Worm (Caenorhabditis elegans) whole organism, L1 larva: Measurements from ENCODE around the gene T01G5.7.

Experiments
- C16A3.4 ChIP-seq: fragments of 150-350 bp; optimal IDR thresholded peaks from 2 replicates; lab custom pipeline; 2014; ENCODE audit warnings: missing biosample characterization, missing genetic modification characterization
- C34B4.2 ChIP-seq: sonication (generic microtip); optimal IDR thresholded peaks from 2 replicates; lab custom pipeline; 2017; ENCODE audit warnings: mild to moderate bottlenecking, missing genetic modification characterization, missing compliant biosample characterization
- alr-1 ChIP-seq: fragments of 200-800 bp; sonication (Bioruptor generic); optimal IDR thresholded peaks from 2 replicates; lab custom pipeline; 2018; ENCODE audit warnings: borderline replicate concordance, mild to moderate bottlenecking, missing genetic modification characterization, missing compliant biosample characterization
- ceh-82 ChIP-seq, 3 experiments: fragments of 150-350 bp in 1 of 3; sonication (generic microtip) in 2 of 3; optimal IDR thresholded peaks; 2 replicates each; lab custom pipeline; 2014 to 2017; ENCODE audit warnings: missing biosample characterization in 3 of 3, missing genetic modification characterization in 3 of 3
- ceh-88 ChIP-seq: fragments of 200-800 bp; sonication (Bioruptor generic); IDR thresholded peaks from 2 replicates; pipeline ENCODE4 v1.3.6; 2022; ENCODE audit warnings: missing genetic modification characterization, missing compliant biosample characterization
- efl-1 ChIP-seq, 4 experiments: fragments of 150-350 bp; optimal IDR thresholded peaks in 3 of 4; peaks in 1 of 4; 1 replicate in 1 of 4; 2 replicates in 3 of 4; lab custom pipeline; 2014; ENCODE audit warnings: missing biosample characterization in 2 of 4, missing genetic modification characterization in 2 of 4, missing genetic modification reagents in 2 of 4
- efl-3 ChIP-seq: fragments of 200-800 bp; sonication (Bioruptor generic); optimal IDR thresholded peaks from 2 replicates; lab custom pipeline; 2018; ENCODE audit warnings: mild to moderate bottlenecking, missing genetic modification characterization, missing compliant biosample characterization
- egl-13 ChIP-seq: sonication (generic microtip); optimal IDR thresholded peaks from 2 replicates; lab custom pipeline; 2016; ENCODE audit warnings: missing genotype, missing genetic modification reagents, missing genetic modification characterization, missing compliant biosample characterization
- egl-27 ChIP-seq, 2 experiments: fragments of 150-350 bp in 1 of 2; sonication (generic microtip); optimal IDR thresholded peaks; 3 replicates each; lab custom pipeline; 2017 to 2018; ENCODE audit warnings: missing biosample characterization in 2 of 2, missing genetic modification characterization in 2 of 2, missing genetic modification reagents in 2 of 2
- fkh-8 ChIP-seq: sonication (generic microtip); optimal IDR thresholded peaks from 2 replicates; lab custom pipeline; 2016; ENCODE audit warnings: mild to moderate bottlenecking, missing genetic modification characterization, missing compliant biosample characterization
- grh-1 ChIP-seq: fragments of 200-800 bp; sonication (Bioruptor generic); IDR thresholded peaks from 2 replicates; pipeline ENCODE4 v1.3.6; 2022; ENCODE audit warnings: missing genetic modification reagents, missing genetic modification characterization, missing compliant biosample characterization
- hlh-17 ChIP-seq: fragments of 200-800 bp; sonication (Bioruptor generic); optimal IDR thresholded peaks from 2 replicates; lab custom pipeline; 2018; ENCODE audit warnings: missing genetic modification characterization, mild to moderate bottlenecking, missing compliant biosample characterization, moderate library complexity, borderline replicate concordance
- hlh-4 ChIP-seq: sonication (generic microtip); optimal IDR thresholded peaks from 2 replicates; lab custom pipeline; 2016; ENCODE audit warnings: mild to moderate bottlenecking, missing genetic modification characterization, missing compliant biosample characterization
- hpl-2 ChIP-seq: fragments of 150-350 bp; optimal IDR thresholded peaks from 2 replicates; lab custom pipeline; 2014; ENCODE audit warnings: missing biosample characterization, missing genetic modification reagents, missing genetic modification characterization
- isw-1 ChIP-seq: fragments of 200-800 bp; sonication (Bioruptor generic); IDR thresholded peaks from 2 replicates; pipeline ENCODE4 v1.3.6; 2022; ENCODE audit warnings: missing genetic modification characterization, missing compliant biosample characterization
- jun-1 ChIP-seq: fragments of 150-350 bp; optimal IDR thresholded peaks from 2 replicates; lab custom pipeline; 2014; ENCODE audit warnings: missing biosample characterization, missing genetic modification reagents, missing genetic modification characterization
- lin-14 ChIP-seq: fragments of 200-800 bp; sonication (Bioruptor generic); optimal IDR thresholded peaks from 2 replicates; lab custom pipeline; 2018; ENCODE audit warnings: mild to moderate bottlenecking, missing genetic modification characterization, moderate library complexity, missing compliant biosample characterization
- lin-15B ChIP-seq: fragments of 150-350 bp; sonication (generic microtip); optimal IDR thresholded peaks from 3 replicates; lab custom pipeline; 2014; ENCODE audit warnings: missing biosample characterization, missing genetic modification characterization
- lin-39 ChIP-seq: fragments of 150-350 bp; optimal IDR thresholded peaks from 2 replicates; lab custom pipeline; 2014; ENCODE audit warnings: missing biosample characterization, missing genetic modification reagents, missing genetic modification characterization
- lir-3 ChIP-seq: sonication (generic microtip); optimal IDR thresholded peaks from 2 replicates; lab custom pipeline; 2016; ENCODE audit warnings: mild to moderate bottlenecking, missing genetic modification characterization, moderate library complexity, missing compliant biosample characterization; ENCODE audit not compliant: poor library complexity
- lsy-2 ChIP-seq, 2 experiments: fragments of 150-350 bp; optimal IDR thresholded peaks; 2 replicates each; lab custom pipeline; 2014; ENCODE audit warnings: missing biosample characterization in 2 of 2, missing genetic modification characterization in 2 of 2
- mef-2 ChIP-seq: fragments of 150-350 bp; optimal IDR thresholded peaks from 2 replicates; lab custom pipeline; 2014; ENCODE audit warnings: missing biosample characterization, missing genetic modification characterization
- nhr-11 ChIP-seq: fragments of 150-350 bp; optimal IDR thresholded peaks from 2 replicates; lab custom pipeline; 2014; ENCODE audit warnings: missing biosample characterization, missing genetic modification characterization
- nhr-12 ChIP-seq: sonication (generic microtip); optimal IDR thresholded peaks from 2 replicates; lab custom pipeline; 2017; ENCODE audit warnings: missing biosample characterization, missing genetic modification characterization
- nhr-19 ChIP-seq: fragments of 200-800 bp; sonication (Bioruptor generic); conservative IDR thresholded peaks from 2 replicates; pipeline ENCODE4 v1.3.6; 2022; ENCODE audit warnings: missing genetic modification characterization, missing compliant biosample characterization
- nhr-20 ChIP-seq: sonication (generic microtip); optimal IDR thresholded peaks from 2 replicates; lab custom pipeline; 2016; ENCODE audit warnings: mild to moderate bottlenecking, missing genetic modification characterization, missing compliant biosample characterization
- nhr-47 ChIP-seq: sonication (generic microtip); optimal IDR thresholded peaks from 2 replicates; lab custom pipeline; 2016; ENCODE audit warnings: mild to moderate bottlenecking, missing genetic modification characterization, moderate library complexity, missing compliant biosample characterization
- nhr-76 ChIP-seq: sonication (generic microtip); optimal IDR thresholded peaks from 2 replicates; lab custom pipeline; 2017; ENCODE audit warnings: missing biosample characterization, missing genetic modification characterization
- nhr-77 ChIP-seq: fragments of 150-350 bp; optimal IDR thresholded peaks from 2 replicates; lab custom pipeline; 2014; ENCODE audit warnings: missing biosample characterization, missing genetic modification characterization
- nhr-84 ChIP-seq: sonication (generic microtip); optimal IDR thresholded peaks from 2 replicates; lab custom pipeline; 2017; ENCODE audit warnings: missing biosample characterization, missing genetic modification characterization
- nhr-90 ChIP-seq: sonication (generic microtip); optimal IDR thresholded peaks from 2 replicates; lab custom pipeline; 2016; ENCODE audit warnings: mild to moderate bottlenecking, missing genetic modification characterization, missing compliant biosample characterization; ENCODE audit not compliant: poor library complexity
- pag-3 ChIP-seq: sonication (generic microtip); optimal IDR thresholded peaks from 2 replicates; lab custom pipeline; 2017; ENCODE audit warnings: missing genetic modification characterization, mild to moderate bottlenecking, missing compliant biosample characterization, antibody characterized with exemption, borderline replicate concordance; ENCODE audit not compliant: insufficient read depth
- pax-3 ChIP-seq: fragments of 200-800 bp; sonication (Bioruptor generic); optimal IDR thresholded peaks from 2 replicates; lab custom pipeline; 2018; ENCODE audit warnings: mild to moderate bottlenecking, missing genetic modification characterization, moderate library complexity, missing compliant biosample characterization
- pqm-1 ChIP-seq: sonication (generic microtip); optimal IDR thresholded peaks from 3 replicates; lab custom pipeline; 2017; ENCODE audit warnings: missing biosample characterization, missing genetic modification characterization
- rnt-1 ChIP-seq: sonication (generic microtip); optimal IDR thresholded peaks from 2 replicates; lab custom pipeline; 2016; ENCODE audit warnings: mild to moderate bottlenecking, missing genetic modification characterization, moderate library complexity, missing compliant biosample characterization
- snpc-4 ChIP-seq: fragments of 150-350 bp; optimal IDR thresholded peaks from 2 replicates; lab custom pipeline; 2014; ENCODE audit warnings: missing biosample characterization, missing genetic modification characterization
- sptf-1 ChIP-seq: fragments of 150-350 bp; optimal IDR thresholded peaks from 2 replicates; lab custom pipeline; 2014; ENCODE audit warnings: missing biosample characterization, missing genetic modification characterization
- swsn-7 ChIP-seq: sonication (generic microtip); optimal IDR thresholded peaks from 2 replicates; lab custom pipeline; 2016; ENCODE audit warnings: missing genetic modification characterization, missing compliant biosample characterization
- unc-62 ChIP-seq: fragments of 150-350 bp; optimal IDR thresholded peaks from 2 replicates; lab custom pipeline; 2014; ENCODE audit warnings: missing biosample characterization, missing genetic modification reagents, missing genetic modification characterization
- vab-15 ChIP-seq: sonication (generic microtip); optimal IDR thresholded peaks from 2 replicates; lab custom pipeline; 2017; ENCODE audit warnings: missing genotype, mild to moderate bottlenecking, missing genetic modification characterization, missing compliant biosample characterization
- ztf-4 ChIP-seq: fragments of 150-350 bp; optimal IDR thresholded peaks from 2 replicates; lab custom pipeline; 2014; ENCODE audit warnings: missing biosample characterization, missing genetic modification characterization

T01G5.7 gene

ce11 chrV:15067165-15067564 is 44.6 kb upstream of the T01G5.7 start, which contains the start of gene C25D7.10:
TSS of gene C25D7.10 (plus strand) at chrV:15067465.
- TF ChIP-seq sptf-1 (tag; lab: Kevin White, UChicago) (no peak), jun-1 (no peak), nhr-11 (tag; lab: Kevin White, UChicago) (no peak)
- TF ChIP-seq, all 84 proteins: peak for 0

- no peak for TF ChIP-seq efl-1 (optimal IDR thresholded peaks at IDR 0.05; lab: Kevin White, UChicago)
- TF ChIP-seq efl-1 (GFP tag; optimal IDR thresholded peaks at IDR 0.05 in 1 of 2; lab: Kevin White, UChicago) = peak in 1 of 2 experiments; percentile 24
- no peak for TF ChIP-seq pag-3 (tag; lab: Kevin White, UChicago)
Observed at ce11 chrV:15068378-15068777, 43.4 kb upstream of the T01G5.7 start, which contains the start of gene dnj-3. TSS of gene dnj-3 (plus strand) at chrV:15068678.

- TF ChIP-seq lsy-2 (tag; optimal IDR thresholded peaks at IDR 0.05; lab: Kevin White, UChicago) = peak in 1 of 2 experiments; percentile 73
- TF ChIP-seq sptf-1 (tag; lab: Kevin White, UChicago) = no peak
- TF ChIP-seq lin-14 = peak; percentile 3
- TF ChIP-seq egl-27 (tag; optimal IDR thresholded peaks at IDR 0.05; lab: Kevin White, UChicago) = no peak
- no peak for TF ChIP-seq C34B4.2 (tag; lab: Kevin White, UChicago)
Observed at ce11 chrV:15069435-15069985, 42.2 kb upstream of the T01G5.7 start.

ce11 chrV:15071015-15071810 is 40.5 kb upstream of the T01G5.7 start, which contains the start of gene unc-76:
TSS of gene unc-76 (plus strand) at chrV:15071760.
- no peak for TF ChIP-seq egl-13 (tag; lab: Kevin White, UChicago)
- TF ChIP-seq nhr-47 (tag; lab: Kevin White, UChicago) = peak; percentile 88
- no peak for TF ChIP-seq hpl-2
- no peak for TF ChIP-seq unc-62 (GFP tag; lab: Kevin White, UChicago)
- peak; percentile 55 for TF ChIP-seq mef-2
- no peak for TF ChIP-seq vab-15 (tag; lab: Kevin White, UChicago)
- TF ChIP-seq snpc-4 (tag; lab: Kevin White, UChicago) = peak; percentile 40
- TF ChIP-seq nhr-76 (tag; lab: Kevin White, UChicago) = no peak
- peak; percentile 88 for TF ChIP-seq pax-3 (tag; lab: Kevin White, UChicago)
- TF ChIP-seq ceh-88 (GFP tag; lab: Robert Waterston, UW) = no peak; the same call in 1 of the 2 replicates
- peak; percentile 81 for TF ChIP-seq nhr-20 (tag; lab: Kevin White, UChicago)
- TF ChIP-seq nhr-19 (GFP tag; lab: Robert Waterston, UW) = peak; percentile 81
- TF ChIP-seq efl-3 (GFP tag; lab: Kevin White, UChicago) = no peak
- peak; percentile 63 for TF ChIP-seq nhr-11 (tag; lab: Kevin White, UChicago)
- no peak for TF ChIP-seq alr-1
- no peak for TF ChIP-seq C34B4.2 (tag; lab: Kevin White, UChicago)
- peak; percentile 13 for TF ChIP-seq nhr-90 (tag; lab: Kevin White, UChicago)
- TF ChIP-seq lin-39 (tag; lab: Kevin White, UChicago) = peak; percentile 63
- TF ChIP-seq isw-1 (GFP tag; lab: Robert Waterston, UW) = peak; percentile 68
- TF ChIP-seq C16A3.4 (tag; lab: Kevin White, UChicago) = peak; percentile 66
- TF ChIP-seq jun-1 = peak; percentile 81
- no peak for TF ChIP-seq nhr-84 (tag; lab: Kevin White, UChicago)
- TF ChIP-seq hlh-4 (tag; lab: Kevin White, UChicago) = no peak
- TF ChIP-seq nhr-12 (tag; lab: Kevin White, UChicago) = no peak
- TF ChIP-seq ceh-82 (tag; optimal IDR thresholded peaks at IDR 0.05; lab: Kevin White, UChicago) = peak; percentile 49 to 84 (median 70)
- peak; percentile 58 to 76 for TF ChIP-seq egl-27 (tag; optimal IDR thresholded peaks at IDR 0.05; lab: Kevin White, UChicago)
- peak; percentile 90 for TF ChIP-seq swsn-7
- no peak for TF ChIP-seq hlh-17
- peak; percentile 81 for TF ChIP-seq lir-3 (tag; lab: Kevin White, UChicago)
- TF ChIP-seq rnt-1 (tag; lab: Kevin White, UChicago) = peak; percentile 95
- TF ChIP-seq fkh-8 (tag; lab: Kevin White, UChicago) = peak; percentile 95
- TF ChIP-seq pag-3 (tag; lab: Kevin White, UChicago) = no peak
- peak; percentile 76 to 87 for TF ChIP-seq lsy-2 (tag; optimal IDR thresholded peaks at IDR 0.05; lab: Kevin White, UChicago)
- no peak for TF ChIP-seq pqm-1 (tag; lab: Kevin White, UChicago)
- peak; percentile 29 for TF ChIP-seq lin-15B (tag; lab: Kevin White, UChicago)
- no peak for TF ChIP-seq grh-1 (GFP tag; lab: Robert Waterston, UW)
- TF ChIP-seq ztf-4 = peak; percentile 53
- peak; percentile 71 for TF ChIP-seq nhr-77 (tag; lab: Kevin White, UChicago)
